Worm (Caenorhabditis elegans) whole organism, late embryonic: Measurements from ENCODE around the gene F21H7.2.

Source experiments
- C08G9.2 ChIP-seq: sonication (generic microtip); optimal IDR thresholded peaks from 2 replicates; lab custom pipeline; 2016; ENCODE audit warnings: mild to moderate bottlenecking, missing genetic modification characterization, moderate library complexity, missing compliant biosample characterization
- K09A11.1 ChIP-seq: sonication (generic microtip); optimal IDR thresholded peaks from 2 replicates; lab custom pipeline; 2017; ENCODE audit warnings: antibody characterized with exemption, mild to moderate bottlenecking, missing genetic modification characterization, missing compliant biosample characterization; ENCODE audit not compliant: insufficient read depth
- Y22D7AL.16 ChIP-seq: sonication (generic microtip); optimal IDR thresholded peaks from 2 replicates; lab custom pipeline; 2016; ENCODE audit warnings: missing genetic modification characterization, missing compliant biosample characterization
- ama-1 ChIP-seq: fragments of 150-350 bp; optimal IDR thresholded peaks from 2 replicates; lab custom pipeline; 2014
- ceh-14 ChIP-seq: sonication (generic microtip); optimal IDR thresholded peaks from 2 replicates; lab custom pipeline; 2016; ENCODE audit warnings: missing genotype, missing genetic modification characterization, missing compliant biosample characterization
- ceh-19 ChIP-seq: fragments of 200-800 bp; sonication (Bioruptor generic); optimal IDR thresholded peaks from 2 replicates; lab custom pipeline; 2018; ENCODE audit warnings: mild to moderate bottlenecking, missing genetic modification characterization, missing compliant biosample characterization
- ceh-34 ChIP-seq: sonication (generic microtip); optimal IDR thresholded peaks from 2 replicates; lab custom pipeline; 2016; ENCODE audit warnings: mild to moderate bottlenecking, missing genetic modification characterization, missing compliant biosample characterization
- ceh-45 ChIP-seq: fragments of 200-800 bp; sonication (Bioruptor generic); IDR thresholded peaks from 2 replicates; pipeline ENCODE4 v1.3.6; 2022; ENCODE audit warnings: missing genetic modification reagents, missing genetic modification characterization, missing compliant biosample characterization
- ceh-48 ChIP-seq: sonication (generic microtip); optimal IDR thresholded peaks from 2 replicates; lab custom pipeline; 2016; ENCODE audit warnings: missing genetic modification characterization, inconsistent platforms, missing compliant biosample characterization
- ceh-9 ChIP-seq: sonication (generic microtip); optimal IDR thresholded peaks from 2 replicates; lab custom pipeline; 2016; ENCODE audit warnings: mild to moderate bottlenecking, missing genetic modification characterization, inconsistent platforms, missing compliant biosample characterization
- dmd-4 ChIP-seq: sonication (generic microtip); optimal IDR thresholded peaks from 2 replicates; lab custom pipeline; 2016; ENCODE audit warnings: borderline replicate concordance, missing genetic modification characterization, missing compliant biosample characterization
- dve-1 ChIP-seq: sonication (generic microtip); optimal IDR thresholded peaks from 2 replicates; lab custom pipeline; 2017; ENCODE audit warnings: antibody characterized with exemption, mild to moderate bottlenecking, missing genetic modification characterization, missing compliant biosample characterization
- ets-4 ChIP-seq: sonication (generic microtip); optimal IDR thresholded peaks from 2 replicates; lab custom pipeline; 2016; ENCODE audit warnings: missing genetic modification characterization, missing compliant biosample characterization
- fax-1 ChIP-seq: sonication (generic microtip); optimal IDR thresholded peaks from 2 replicates; lab custom pipeline; 2016; ENCODE audit warnings: missing genotype, missing genetic modification characterization, missing compliant biosample characterization
- hlh-15 ChIP-seq: sonication (generic microtip); optimal IDR thresholded peaks from 2 replicates; lab custom pipeline; 2016; ENCODE audit warnings: missing genetic modification characterization, missing compliant biosample characterization
- lin-11 ChIP-seq: fragments of 200-800 bp; sonication (Bioruptor generic); optimal IDR thresholded peaks from 2 replicates; lab custom pipeline; 2018; ENCODE audit warnings: mild to moderate bottlenecking, missing genetic modification characterization, missing compliant biosample characterization
- nhr-11 ChIP-seq: fragments of 150-350 bp; optimal IDR thresholded peaks from 2 replicates; lab custom pipeline; 2014; ENCODE audit warnings: missing biosample characterization, missing genetic modification characterization
- nhr-232 ChIP-seq: sonication (generic microtip); optimal IDR thresholded peaks from 2 replicates; lab custom pipeline; 2016; ENCODE audit warnings: missing genetic modification characterization, missing compliant biosample characterization
- pag-3 ChIP-seq: sonication (generic microtip); optimal IDR thresholded peaks from 2 replicates; lab custom pipeline; 2016; ENCODE audit warnings: missing compliant biosample characterization, missing genetic modification characterization, borderline replicate concordance
- pax-1 ChIP-seq: fragments of 150-350 bp; optimal IDR thresholded peaks from 2 replicates; lab custom pipeline; 2014; ENCODE audit warnings: missing biosample characterization, missing genetic modification characterization
- pha-4 ChIP-seq: fragments of 150-350 bp; optimal IDR thresholded peaks from 2 replicates; lab custom pipeline; 2018; ENCODE audit warnings: missing biosample characterization, missing genetic modification reagents, missing genetic modification characterization
- pqm-1 ChIP-seq: sonication (generic microtip); optimal IDR thresholded peaks from 2 replicates; lab custom pipeline; 2016; ENCODE audit warnings: missing genetic modification characterization, missing compliant biosample characterization
- pros-1 ChIP-seq: fragments of 150-350 bp; optimal IDR thresholded peaks from 2 replicates; lab custom pipeline; 2014; ENCODE audit warnings: missing biosample characterization, missing genetic modification reagents, missing genetic modification characterization
- ref-2 ChIP-seq: sonication (generic microtip); optimal IDR thresholded peaks from 2 replicates; lab custom pipeline; 2016; ENCODE audit warnings: missing genetic modification characterization, missing compliant biosample characterization
- sdc-2 ChIP-seq: sonication (generic microtip); optimal IDR thresholded peaks from 2 replicates; lab custom pipeline; 2016; ENCODE audit warnings: missing genotype, missing genetic modification characterization, missing compliant biosample characterization
- sox-4 ChIP-seq: sonication (generic microtip); optimal IDR thresholded peaks from 2 replicates; lab custom pipeline; 2017; ENCODE audit warnings: mild to moderate bottlenecking, missing genetic modification characterization, inconsistent platforms, missing compliant biosample characterization
- tbx-7 ChIP-seq: sonication (generic microtip); optimal IDR thresholded peaks from 2 replicates; lab custom pipeline; 2016; ENCODE audit warnings: missing genotype, missing genetic modification characterization, missing compliant biosample characterization
- ttx-3 ChIP-seq: sonication (generic microtip); optimal IDR thresholded peaks from 2 replicates; lab custom pipeline; 2016; ENCODE audit warnings: missing genetic modification reagents, missing genetic modification characterization, missing compliant biosample characterization
- unc-3 ChIP-seq, 2 experiments: fragments of 200-800 bp in 1 of 2; sonication (Bioruptor generic) in 1 of 2; sonication (generic microtip) in 1 of 2; conservative IDR thresholded peaks in 1 of 2; optimal IDR thresholded peaks in 1 of 2; 2 replicates each; pipeline versions ENCODE4 v1.3.6 to Lab custom; 2016 to 2022; ENCODE audit warnings: missing compliant biosample characterization in 2 of 2, missing genetic modification characterization in 2 of 2, missing genetic modification reagents in 1 of 2
- unc-42 ChIP-seq: sonication (generic microtip); optimal IDR thresholded peaks from 2 replicates; lab custom pipeline; 2016; ENCODE audit warnings: missing genotype, missing genetic modification characterization, missing compliant biosample characterization
- unc-55 ChIP-seq: sonication (generic microtip); optimal IDR thresholded peaks from 2 replicates; lab custom pipeline; 2017; ENCODE audit warnings: missing biosample characterization, missing genetic modification reagents, missing genetic modification characterization
- unc-86 ChIP-seq: sonication (generic microtip); optimal IDR thresholded peaks from 2 replicates; lab custom pipeline; 2016; ENCODE audit warnings: missing genetic modification characterization, missing compliant biosample characterization

Gene F21H7.2

ce11 chrV:16211713-16212112, 18.1 kb downstream of the F21H7.2 start:
- TF ChIP-seq nhr-11 (tag; lab: Kevin White, UChicago) (no peak), unc-3 (GFP tag; conservative IDR thresholded peaks at IDR 0.05; lab: Robert Waterston, UW) (no peak), unc-3 (tag; optimal IDR thresholded peaks at IDR 0.05; lab: Kevin White, UChicago) (no peak), ttx-3 (tag; lab: Kevin White, UChicago) (no peak), unc-86 (tag; lab: Kevin White, UChicago) (no peak), unc-42 (tag; lab: Kevin White, UChicago) (no peak), dve-1 (no peak), K09A11.1 (tag; lab: Kevin White, UChicago) (no peak), ceh-48 (no peak), sdc-2 (tag; lab: Kevin White, UChicago) (no peak), pqm-1 (tag; lab: Kevin White, UChicago) (no peak), lin-11 (tag; lab: Kevin White, UChicago) (no peak), pha-4 (tag; lab: Kevin White, UChicago) (no peak), ceh-19 (GFP tag; lab: Kevin White, UChicago) (no peak), ceh-14 (tag; lab: Kevin White, UChicago) (no peak), C08G9.2 (tag; lab: Kevin White, UChicago) (no peak)

ce11 chrV:16210257-16211002, 19.4 kb downstream of the F21H7.2 start, which contains the start of gene F11A5.16:
Gene F11A5.16, plus strand, starts transcription at chrV:16210952.
- TF ChIP-seq ref-2 (no peak), ceh-9 (tag; lab: Kevin White, UChicago) (no peak), ets-4 (tag; lab: Kevin White, UChicago) (no peak), ceh-14 (tag; lab: Kevin White, UChicago) (no peak), unc-42 (tag; lab: Kevin White, UChicago) (no peak), ama-1 (lab: Kevin White, UChicago) (no peak), fax-1 (tag; lab: Kevin White, UChicago) (no peak), ceh-34 (tag; lab: Kevin White, UChicago) (no peak), sdc-2 (tag; lab: Kevin White, UChicago) (no peak), Y22D7AL.16 (no peak), nhr-232 (tag; lab: Kevin White, UChicago) (no peak), ceh-45 (GFP tag; lab: Robert Waterston, UW) (no peak), tbx-7 (no peak), pha-4 (tag; lab: Kevin White, UChicago) (no peak), ttx-3 (tag; lab: Kevin White, UChicago) (no peak), sox-4 (tag; lab: Kevin White, UChicago) (no peak), K09A11.1 (tag; lab: Kevin White, UChicago) (no peak), unc-55 (GFP tag; lab: Kevin White, UChicago) (no peak)
- TF ChIP-seq, all 69 proteins: peak for 0

- TF ChIP-seq pros-1 (tag; lab: Kevin White, UChicago) (no peak), tbx-7 (no peak), ref-2 (no peak), pax-1 (no peak), dmd-4 (tag; lab: Kevin White, UChicago) (no peak)
These were observed 20.0 kb downstream of the F21H7.2 start, which contains the start of gene oac-15 for ce11 chrV:16209837-16210236. Gene oac-15, minus strand, starts transcription at chrV:16209937.

- no peak for TF ChIP-seq pax-1
- no peak for TF ChIP-seq pag-3 (tag; lab: Kevin White, UChicago)
- no peak for TF ChIP-seq hlh-15 (tag; lab: Kevin White, UChicago)
These were observed 24.9 kb downstream of the F21H7.2 start, which contains the start of gene irld-26 for ce11 chrV:16204888-16205287. Gene irld-26, plus strand, starts transcription at chrV:16205188.
